Worm (Caenorhabditis elegans) whole organism, L3 larva: Measurements from ENCODE around the gene F40G12.6.
"Not testable (repeated sequence)": the region's sequence is repeated elsewhere in the genome, so short reads cannot be mapped to it uniquely, and the experiment has no call there.

ENCODE experiments used
- R02D3.7 ChIP-seq: fragments of 150-350 bp; optimal IDR thresholded peaks from 2 replicates; lab custom pipeline; 2014; ENCODE audit warnings: missing biosample characterization, missing genetic modification characterization
- ZK546.5 ChIP-seq: sonication (generic microtip); optimal IDR thresholded peaks from 2 replicates; lab custom pipeline; 2017; ENCODE audit warnings: missing biosample characterization, missing genetic modification characterization
- aly-2 ChIP-seq: fragments of 150-350 bp; optimal IDR thresholded peaks from 2 replicates; lab custom pipeline; 2014; ENCODE audit warnings: missing biosample characterization, missing genetic modification characterization
- ama-1 ChIP-seq: fragments of 150-350 bp; optimal IDR thresholded peaks from 2 replicates; lab custom pipeline; 2018
- ceh-16 ChIP-seq: sonication (generic microtip); optimal IDR thresholded peaks from 2 replicates; lab custom pipeline; 2017; ENCODE audit warnings: missing biosample characterization, missing genetic modification characterization
- ceh-9 ChIP-seq: sonication (generic microtip); optimal IDR thresholded peaks from 2 replicates; lab custom pipeline; 2018; ENCODE audit warnings: missing biosample characterization, missing genetic modification characterization
- egl-27 ChIP-seq: sonication (generic microtip); optimal IDR thresholded peaks from 4 replicates; lab custom pipeline; 2017; ENCODE audit warnings: missing biosample characterization, missing genetic modification reagents, missing genetic modification characterization
- egl-5 ChIP-seq: fragments of 150-350 bp; optimal IDR thresholded peaks from 2 replicates; lab custom pipeline; 2017; ENCODE audit warnings: missing biosample characterization, missing genetic modification reagents, missing genetic modification characterization, inconsistent platforms
- elt-1 ChIP-seq: fragments of 150-350 bp; optimal IDR thresholded peaks from 2 replicates; lab custom pipeline; 2014; ENCODE audit warnings: missing biosample characterization, missing genetic modification characterization
- elt-3 ChIP-seq, 3 experiments: fragments of 150-350 bp in 1 of 3; sonication (generic microtip) in 2 of 3; optimal IDR thresholded peaks; 2 replicates in 2 of 3; 4 replicates in 1 of 3; lab custom pipeline; 2014 to 2017; ENCODE audit warnings: missing biosample characterization in 3 of 3, missing genetic modification characterization in 3 of 3
- fkh-2 ChIP-seq: fragments of 150-350 bp; optimal IDR thresholded peaks from 2 replicates; lab custom pipeline; 2014; ENCODE audit warnings: missing biosample characterization, missing genetic modification reagents, missing genetic modification characterization
- hmg-11 ChIP-seq: sonication (generic microtip); optimal IDR thresholded peaks from 2 replicates; lab custom pipeline; 2016; ENCODE audit warnings: missing genetic modification characterization, missing compliant biosample characterization
- lin-15B ChIP-seq: fragments of 150-350 bp; optimal IDR thresholded peaks from 2 replicates; lab custom pipeline; 2014; ENCODE audit warnings: missing biosample characterization, missing genetic modification characterization
- lin-39 ChIP-seq: fragments of 150-350 bp; optimal IDR thresholded peaks from 2 replicates; lab custom pipeline; 2018; ENCODE audit warnings: missing biosample characterization, missing genetic modification reagents, missing genetic modification characterization
- lsy-12 ChIP-seq: sonication (generic microtip); optimal IDR thresholded peaks from 2 replicates; lab custom pipeline; 2016; ENCODE audit warnings: mild to moderate bottlenecking, missing genetic modification characterization, missing compliant biosample characterization
- mdl-1 ChIP-seq: fragments of 150-350 bp; optimal IDR thresholded peaks from 2 replicates; lab custom pipeline; 2014; ENCODE audit warnings: missing biosample characterization, missing genetic modification characterization
- nfya-1 ChIP-seq: sonication (generic microtip); optimal IDR thresholded peaks from 2 replicates; lab custom pipeline; 2017; ENCODE audit warnings: missing genetic modification characterization, mild to moderate bottlenecking, missing compliant biosample characterization, antibody characterized with exemption, moderate library complexity; ENCODE audit not compliant: insufficient read depth
- nhr-11 ChIP-seq: fragments of 150-350 bp; optimal IDR thresholded peaks from 2 replicates; lab custom pipeline; 2014; ENCODE audit warnings: missing biosample characterization, missing genetic modification characterization
- nhr-12 ChIP-seq: fragments of 150-350 bp; optimal IDR thresholded peaks from 2 replicates; lab custom pipeline; 2014; ENCODE audit warnings: missing biosample characterization, missing genetic modification characterization
- nhr-23 ChIP-seq: fragments of 150-350 bp; optimal IDR thresholded peaks from 2 replicates; lab custom pipeline; 2014; ENCODE audit warnings: missing biosample characterization, missing genetic modification reagents, missing genetic modification characterization
- nhr-237 ChIP-seq: fragments of 150-350 bp; optimal IDR thresholded peaks from 2 replicates; lab custom pipeline; 2014; ENCODE audit warnings: missing biosample characterization, missing genetic modification characterization
- nhr-28 ChIP-seq: fragments of 150-350 bp; optimal IDR thresholded peaks from 2 replicates; lab custom pipeline; 2014; ENCODE audit warnings: missing biosample characterization, missing genetic modification characterization
- nhr-43 ChIP-seq: sonication (generic microtip); optimal IDR thresholded peaks from 2 replicates; lab custom pipeline; 2016; ENCODE audit warnings: mild to moderate bottlenecking, missing genetic modification characterization, missing compliant biosample characterization; ENCODE audit not compliant: poor library complexity, severe bottlenecking
- nhr-67 ChIP-seq: fragments of 150-350 bp; optimal IDR thresholded peaks from 2 replicates; lab custom pipeline; 2014; ENCODE audit warnings: missing biosample characterization, missing genetic modification characterization
- nhr-76 ChIP-seq: fragments of 150-350 bp; sonication (generic microtip); optimal IDR thresholded peaks from 5 replicates; lab custom pipeline; 2014; ENCODE audit warnings: missing biosample characterization, missing genetic modification characterization
- pqm-1 ChIP-seq: fragments of 150-350 bp; optimal IDR thresholded peaks from 2 replicates; lab custom pipeline; 2017; ENCODE audit warnings: missing biosample characterization, missing genetic modification characterization, inconsistent platforms
- sea-2 ChIP-seq: fragments of 150-350 bp; sonication (generic microtip); optimal IDR thresholded peaks from 4 replicates; lab custom pipeline; 2014; ENCODE audit warnings: missing biosample characterization, missing genetic modification reagents, missing genetic modification characterization
- skn-1 ChIP-seq: fragments of 150-350 bp; optimal IDR thresholded peaks from 2 replicates; lab custom pipeline; 2014; ENCODE audit warnings: missing biosample characterization, missing genetic modification characterization
- snpc-4 ChIP-seq: fragments of 150-350 bp; optimal IDR thresholded peaks from 2 replicates; lab custom pipeline; 2014; ENCODE audit warnings: missing biosample characterization, missing genetic modification characterization
- unc-39 ChIP-seq: sonication (generic microtip); optimal IDR thresholded peaks from 4 replicates; lab custom pipeline; 2017; ENCODE audit warnings: missing biosample characterization, missing genetic modification characterization
- unc-62 ChIP-seq: fragments of 150-350 bp; sonication (generic microtip); optimal IDR thresholded peaks from 4 replicates; lab custom pipeline; 2014; ENCODE audit warnings: missing biosample characterization, missing genetic modification reagents, missing genetic modification characterization
- zag-1 ChIP-seq: fragments of 150-350 bp; optimal IDR thresholded peaks from 2 replicates; lab custom pipeline; 2014; ENCODE audit warnings: missing biosample characterization, missing genetic modification characterization
- ztf-11 ChIP-seq: fragments of 150-350 bp; optimal IDR thresholded peaks from 2 replicates; lab custom pipeline; 2014; ENCODE audit warnings: missing biosample characterization, missing genetic modification characterization
- ztf-4 ChIP-seq: fragments of 150-350 bp; optimal IDR thresholded peaks from 2 replicates; lab custom pipeline; 2014; ENCODE audit warnings: missing biosample characterization, missing genetic modification characterization

The F40G12.6 gene

ce11 chrV:14283241-14283640, 10.3 kb upstream of the F40G12.6 start, which contains the start of gene F40G12.10:
Gene F40G12.10, plus strand, starts transcription at chrV:14283541.
- TF ChIP-seq nhr-43 (tag; lab: Kevin White, UChicago) (no peak), egl-5 (tag; lab: Kevin White, UChicago) (no peak), ztf-4 (tag; lab: Kevin White, UChicago) (no peak), nhr-76 (no peak), nhr-12 (tag; lab: Kevin White, UChicago) (no peak), nhr-28 (no peak), ceh-16 (tag; lab: Kevin White, UChicago) (no peak), lin-39 (tag; lab: Kevin White, UChicago) (no peak), nhr-11 (tag; lab: Kevin White, UChicago) (no peak), lsy-12 (no peak), nhr-23 (no peak), elt-1 (tag; lab: Kevin White, UChicago) (no peak), unc-39 (tag; lab: Kevin White, UChicago) (no peak)

ce11 chrV:14282222-14282709, 9.3 kb upstream of the F40G12.6 start, which contains the start of the genes srt-74 and F40G12.9:
Gene srt-74, minus strand, starts transcription at chrV:14282322.
Gene F40G12.9, plus strand, starts transcription at chrV:14282659.
- TF ChIP-seq pqm-1 (tag; lab: Kevin White, UChicago): no peak

- TF ChIP-seq unc-62 (GFP tag; lab: Kevin White, UChicago) (no peak), snpc-4 (tag; lab: Kevin White, UChicago) (no peak), nhr-67 (tag; lab: Kevin White, UChicago) (no peak), ama-1 (no peak), elt-3 (tag; optimal IDR thresholded peaks at IDR 0.05; lab: Kevin White, UChicago) (no peak), zag-1 (tag; lab: Kevin White, UChicago) (no peak), sea-2 (no peak)
These were observed 6.9 kb upstream of the F40G12.6 start, which contains the start of gene srt-33 for ce11 chrV:14279777-14280176. Gene srt-33, minus strand, starts transcription at chrV:14279877.

- not testable (repeated sequence) for TF ChIP-seq skn-1 (tag; lab: Kevin White, UChicago); elt-3 (tag; optimal IDR thresholded peaks at IDR 0.05; lab: Kevin White, UChicago); egl-27 (tag; lab: Kevin White, UChicago)
These were observed 1.3 kb upstream of the F40G12.6 start, which contains the start of gene F40G12.7 for ce11 chrV:14274268-14274667. Gene F40G12.7, plus strand, starts transcription at chrV:14274568.

- TF ChIP-seq elt-1 (tag; lab: Kevin White, UChicago): no peak
- TF ChIP-seq hmg-11: no peak
- TF ChIP-seq ceh-9 (tag; lab: Kevin White, UChicago): no peak
- no peak for TF ChIP-seq ztf-11 (tag; lab: Kevin White, UChicago)
- TF ChIP-seq lin-15B: no peak
- TF ChIP-seq aly-2 (tag; lab: Kevin White, UChicago): no peak
- no peak for TF ChIP-seq ZK546.5 (tag; lab: Kevin White, UChicago)
- no peak for TF ChIP-seq elt-3 (tag; optimal IDR thresholded peaks at IDR 0.05; lab: Kevin White, UChicago)
- TF ChIP-seq mdl-1 (tag; lab: Kevin White, UChicago): no peak
- TF ChIP-seq sea-2: no peak
- TF ChIP-seq nhr-237 (tag; lab: Kevin White, UChicago): no peak
- TF ChIP-seq nhr-28: no peak
- TF ChIP-seq fkh-2 (tag; lab: Kevin White, UChicago): no peak
- no peak for TF ChIP-seq R02D3.7 (tag; lab: Kevin White, UChicago)
- no peak for TF ChIP-seq lin-39 (tag; lab: Kevin White, UChicago)
- TF ChIP-seq nfya-1 (tag; lab: Kevin White, UChicago): no peak
- TF ChIP-seq zag-1 (tag; lab: Kevin White, UChicago): no peak
- TF ChIP-seq snpc-4 (tag; lab: Kevin White, UChicago): no peak
- TF ChIP-seq, all 47 proteins: peak for 0
These were observed 2.2 kb downstream of the F40G12.6 start, which contains the start of gene F40G12.5 for ce11 chrV:14270729-14271128. Gene F40G12.5, minus strand, starts transcription at chrV:14270829.
